Worm (Caenorhabditis elegans) whole organism, young adult: ENCODE measurements around the gene F01D5.10.
A peak's percentile ranks its signal among the peaks of the same experiment; 100 is the strongest.

ENCODE experiments used
- B0019.2 ChIP-seq: fragments of 200-800 bp; sonication (Bioruptor generic); conservative IDR thresholded peaks from 2 replicates; pipeline ENCODE4 v1.3.6; 2022; ENCODE audit warnings: missing genetic modification reagents, missing genetic modification characterization, missing compliant biosample characterization
- B0336.3 ChIP-seq: fragments of 200-800 bp; sonication (Bioruptor generic); IDR thresholded peaks from 2 replicates; pipeline ENCODE4 v1.3.6; 2022; ENCODE audit warnings: missing genetic modification characterization, missing compliant biosample characterization
- C06A6.2 ChIP-seq: fragments of 200-800 bp; sonication (Bioruptor generic); conservative IDR thresholded peaks from 2 replicates; pipeline ENCODE4 v1.3.6; 2022; ENCODE audit warnings: missing genetic modification characterization, missing compliant biosample characterization
- F10E7.11 ChIP-seq: sonication (generic microtip); optimal IDR thresholded peaks from 2 replicates; lab custom pipeline; 2017; ENCODE audit warnings: mild to moderate bottlenecking, missing genetic modification characterization, moderate library complexity, missing compliant biosample characterization
- F57A8.1 ChIP-seq: fragments of 200-800 bp; sonication (Bioruptor generic); optimal IDR thresholded peaks from 2 replicates; lab custom pipeline; 2018; ENCODE audit warnings: mild to moderate bottlenecking, missing genetic modification characterization, moderate library complexity, missing compliant biosample characterization
- K11D2.4 ChIP-seq: fragments of 200-800 bp; sonication (Bioruptor generic); IDR thresholded peaks from 2 replicates; pipeline ENCODE4 v1.3.6; 2022; ENCODE audit warnings: missing genetic modification reagents, missing genetic modification characterization, missing compliant biosample characterization
- T26A5.8 ChIP-seq: sonication (generic microtip); optimal IDR thresholded peaks from 2 replicates; lab custom pipeline; 2016; ENCODE audit warnings: missing genetic modification characterization, missing compliant biosample characterization
- Y53F4B.3 ChIP-seq: fragments of 200-800 bp; sonication (Bioruptor generic); IDR thresholded peaks from 2 replicates; pipeline ENCODE4 v1.3.6; 2022; ENCODE audit warnings: missing genetic modification reagents, missing genetic modification characterization, missing compliant biosample characterization
- Y53G8AR.9 ChIP-seq: fragments of 200-800 bp; sonication (Bioruptor generic); conservative IDR thresholded peaks from 2 replicates; pipeline ENCODE4 v1.3.6; 2022; ENCODE audit warnings: missing genetic modification reagents, missing genetic modification characterization, missing compliant biosample characterization
- Y56A3A.18 ChIP-seq: fragments of 200-800 bp; sonication (Bioruptor generic); IDR thresholded peaks from 2 replicates; pipeline ENCODE4 v1.3.6; 2022; ENCODE audit warnings: missing genetic modification reagents, missing genetic modification characterization, missing compliant biosample characterization
- ZK185.1 ChIP-seq: sonication (generic microtip); optimal IDR thresholded peaks from 2 replicates; lab custom pipeline; 2016; ENCODE audit warnings: mild to moderate bottlenecking, missing genetic modification characterization, missing compliant biosample characterization; ENCODE audit not compliant: poor library complexity, severe bottlenecking
- ama-1 ChIP-seq, 3 experiments: fragments of 150-350 bp in 1 of 3; sonication (generic microtip) in 2 of 3; optimal IDR thresholded peaks; 2 replicates each; lab custom pipeline; 2014 to 2018; ENCODE audit warnings: missing biosample characterization in 2 of 3, missing genetic modification characterization in 2 of 3, missing genetic modification reagents in 2 of 3
- atf-7 ChIP-seq: sonication (generic microtip); optimal IDR thresholded peaks from 2 replicates; lab custom pipeline; 2017; ENCODE audit warnings: mild to moderate bottlenecking, missing genetic modification characterization, missing compliant biosample characterization
- athp-1 ChIP-seq: sonication (generic microtip); optimal IDR thresholded peaks from 2 replicates; lab custom pipeline; 2017; ENCODE audit warnings: mild to moderate bottlenecking, missing genetic modification characterization, missing compliant biosample characterization
- attf-3 ChIP-seq: fragments of 200-800 bp; sonication (Bioruptor generic); conservative IDR thresholded peaks from 2 replicates; pipeline ENCODE4 v1.3.6; 2022; ENCODE audit warnings: missing genetic modification reagents, missing genetic modification characterization, missing compliant biosample characterization
- attf-5 ChIP-seq: fragments of 200-800 bp; sonication (Bioruptor generic); optimal IDR thresholded peaks from 2 replicates; lab custom pipeline; 2018; ENCODE audit warnings: mild to moderate bottlenecking, missing genetic modification characterization, missing compliant biosample characterization
- attf-6 ChIP-seq: fragments of 200-800 bp; sonication (Bioruptor generic); IDR thresholded peaks from 2 replicates; pipeline ENCODE4 v1.3.6; 2022; ENCODE audit warnings: missing genetic modification reagents, missing genetic modification characterization, missing compliant biosample characterization
- ceh-100 ChIP-seq: fragments of 200-800 bp; sonication (Bioruptor generic); IDR thresholded peaks from 2 replicates; pipeline ENCODE4 v1.3.6; 2022; ENCODE audit warnings: missing genetic modification reagents, missing genetic modification characterization, missing compliant biosample characterization
- chd-7 ChIP-seq: sonication (generic microtip); optimal IDR thresholded peaks from 2 replicates; lab custom pipeline; 2016; ENCODE audit warnings: mild to moderate bottlenecking, missing genetic modification characterization, moderate library complexity, missing compliant biosample characterization
- dox-1 ChIP-seq: fragments of 200-800 bp; sonication (Bioruptor generic); IDR thresholded peaks from 2 replicates; pipeline ENCODE4 v1.3.6; 2022; ENCODE audit warnings: missing genetic modification reagents, missing genetic modification characterization, missing compliant biosample characterization
- dpff-1 ChIP-seq: sonication (generic microtip); optimal IDR thresholded peaks from 2 replicates; lab custom pipeline; 2017; ENCODE audit warnings: mild to moderate bottlenecking, missing genetic modification characterization, missing compliant biosample characterization
- efl-1 ChIP-seq: fragments of 150-350 bp; optimal IDR thresholded peaks from 2 replicates; lab custom pipeline; 2014; ENCODE audit warnings: missing biosample characterization, missing genetic modification reagents, missing genetic modification characterization
- egl-18 ChIP-seq: fragments of 200-800 bp; sonication (Bioruptor generic); IDR thresholded peaks from 2 replicates; pipeline ENCODE4 v1.3.6; 2022; ENCODE audit warnings: missing genetic modification reagents, missing genetic modification characterization, missing compliant biosample characterization
- egl-44 ChIP-seq: fragments of 200-800 bp; sonication (Bioruptor generic); IDR thresholded peaks from 2 replicates; pipeline ENCODE4 v1.3.6; 2022; ENCODE audit warnings: missing genetic modification reagents, missing genetic modification characterization, missing compliant biosample characterization
- ekl-4 ChIP-seq: fragments of 200-800 bp; sonication (Bioruptor generic); IDR thresholded peaks from 2 replicates; pipeline ENCODE4 v1.3.6; 2022; ENCODE audit warnings: missing genetic modification reagents, missing genetic modification characterization, missing compliant biosample characterization
- fkh-3 ChIP-seq: sonication (generic microtip); optimal IDR thresholded peaks from 2 replicates; lab custom pipeline; 2016; ENCODE audit warnings: mild to moderate bottlenecking, missing genetic modification characterization, missing compliant biosample characterization
- gei-17 ChIP-seq: fragments of 200-800 bp; sonication (Bioruptor generic); optimal IDR thresholded peaks from 2 replicates; lab custom pipeline; 2018; ENCODE audit warnings: mild to moderate bottlenecking, missing genetic modification characterization, missing compliant biosample characterization
- him-1 ChIP-seq: sonication (generic microtip); optimal IDR thresholded peaks from 2 replicates; lab custom pipeline; 2016; ENCODE audit warnings: missing genotype, missing genetic modification reagents, missing genetic modification characterization, missing compliant biosample characterization
- let-526 ChIP-seq: fragments of 200-800 bp; sonication (Bioruptor generic); IDR thresholded peaks from 2 replicates; pipeline ENCODE4 v1.3.6; 2022; ENCODE audit warnings: missing genetic modification reagents, missing genetic modification characterization, missing compliant biosample characterization
- lin-35 ChIP-seq, 3 experiments: fragments of 150-350 bp in 2 of 3; sonication (generic microtip) in 1 of 3; optimal IDR thresholded peaks; 2 replicates each; lab custom pipeline; 2014 to 2018; ENCODE audit warnings: missing biosample characterization in 3 of 3, missing genetic modification characterization in 3 of 3, missing genetic modification reagents in 3 of 3
- lir-1 ChIP-seq: fragments of 200-800 bp; sonication (Bioruptor generic); conservative IDR thresholded peaks from 2 replicates; pipeline ENCODE4 v1.3.6; 2022; ENCODE audit warnings: missing genetic modification reagents, missing genetic modification characterization, missing compliant biosample characterization
- madf-8 ChIP-seq: fragments of 200-800 bp; sonication (Bioruptor generic); conservative IDR thresholded peaks from 2 replicates; pipeline ENCODE4 v1.3.6; 2022; ENCODE audit warnings: missing genetic modification reagents, missing genetic modification characterization, missing compliant biosample characterization
- mes-4 ChIP-seq: sonication (generic microtip); optimal IDR thresholded peaks from 2 replicates; lab custom pipeline; 2016; ENCODE audit warnings: missing genotype, missing genetic modification characterization, missing compliant biosample characterization
- nhr-120 ChIP-seq: fragments of 200-800 bp; sonication (Bioruptor generic); IDR thresholded peaks from 2 replicates; pipeline ENCODE4 v1.3.6; 2022; ENCODE audit warnings: missing genetic modification characterization, missing compliant biosample characterization
- pbrm-1 ChIP-seq: fragments of 200-800 bp; sonication (Bioruptor generic); IDR thresholded peaks from 2 replicates; pipeline ENCODE4 v1.3.6; 2022; ENCODE audit warnings: missing genetic modification reagents, missing genetic modification characterization, missing compliant biosample characterization
- pha-4 ChIP-seq: fragments of 150-350 bp; sonication (generic microtip); optimal IDR thresholded peaks from 2 replicates; lab custom pipeline; 2014; ENCODE audit warnings: missing biosample characterization, missing genetic modification reagents, missing genetic modification characterization
- snpc-1.1 ChIP-seq: sonication (generic microtip); optimal IDR thresholded peaks from 2 replicates; lab custom pipeline; 2017; ENCODE audit warnings: missing genetic modification characterization, mild to moderate bottlenecking, missing compliant biosample characterization, antibody characterized with exemption, moderate library complexity, missing genotype, missing genetic modification reagents; ENCODE audit not compliant: insufficient read depth
- snpc-3.4 ChIP-seq: sonication (generic microtip); optimal IDR thresholded peaks from 2 replicates; lab custom pipeline; 2017; ENCODE audit warnings: missing genetic modification characterization, mild to moderate bottlenecking, missing compliant biosample characterization, antibody characterized with exemption, moderate library complexity, missing genotype, missing genetic modification reagents
- snpc-4 ChIP-seq, 5 experiments: fragments of 150-350 bp in 1 of 5; sonication (generic microtip) in 4 of 5; optimal IDR thresholded peaks; 2 replicates each; lab custom pipeline; 2014 to 2018; ENCODE audit warnings: missing genetic modification characterization in 5 of 5, missing biosample characterization in 3 of 5, antibody characterized with exemption in 2 of 5, mild to moderate bottlenecking in 2 of 5, missing compliant biosample characterization in 2 of 5, missing genotype in 2 of 5, moderate library complexity in 2 of 5, missing genetic modification reagents in 1 of 5
- somi-1 ChIP-seq: fragments of 200-800 bp; sonication (Bioruptor generic); optimal IDR thresholded peaks from 2 replicates; lab custom pipeline; 2018; ENCODE audit warnings: mild to moderate bottlenecking, missing genetic modification characterization, missing compliant biosample characterization
- sptf-2 ChIP-seq: fragments of 200-800 bp; sonication (Bioruptor generic); optimal IDR thresholded peaks from 2 replicates; lab custom pipeline; 2018; ENCODE audit warnings: mild to moderate bottlenecking, missing genetic modification characterization, missing compliant biosample characterization
- tbp1 ChIP-seq: fragments of 200-800 bp; sonication (Bioruptor generic); optimal IDR thresholded peaks from 2 replicates; lab custom pipeline; 2018; ENCODE audit warnings: mild to moderate bottlenecking, missing genetic modification characterization, missing compliant biosample characterization
- tbx-9 ChIP-seq: sonication (generic microtip); optimal IDR thresholded peaks from 2 replicates; lab custom pipeline; 2016; ENCODE audit warnings: borderline replicate concordance, missing genetic modification characterization, inconsistent platforms, missing compliant biosample characterization
- tlf-1 ChIP-seq: fragments of 200-800 bp; sonication (Bioruptor generic); optimal IDR thresholded peaks from 2 replicates; lab custom pipeline; 2018; ENCODE audit warnings: mild to moderate bottlenecking, missing genetic modification characterization, missing compliant biosample characterization
- ztf-28 ChIP-seq: fragments of 200-800 bp; sonication (Bioruptor generic); IDR thresholded peaks from 2 replicates; pipeline ENCODE4 v1.3.6; 2022; ENCODE audit warnings: missing genetic modification reagents, missing genetic modification characterization, missing compliant biosample characterization
- ztf-3 ChIP-seq: fragments of 200-800 bp; sonication (Bioruptor generic); optimal IDR thresholded peaks from 2 replicates; lab custom pipeline; 2018; ENCODE audit warnings: mild to moderate bottlenecking, missing genetic modification characterization, missing compliant biosample characterization
- ztf-6 ChIP-seq: fragments of 200-800 bp; sonication (Bioruptor generic); IDR thresholded peaks from 2 replicates; pipeline ENCODE4 v1.3.6; 2022; ENCODE audit warnings: missing genetic modification reagents, missing genetic modification characterization, missing compliant biosample characterization

The F01D5.10 gene

DNA sequence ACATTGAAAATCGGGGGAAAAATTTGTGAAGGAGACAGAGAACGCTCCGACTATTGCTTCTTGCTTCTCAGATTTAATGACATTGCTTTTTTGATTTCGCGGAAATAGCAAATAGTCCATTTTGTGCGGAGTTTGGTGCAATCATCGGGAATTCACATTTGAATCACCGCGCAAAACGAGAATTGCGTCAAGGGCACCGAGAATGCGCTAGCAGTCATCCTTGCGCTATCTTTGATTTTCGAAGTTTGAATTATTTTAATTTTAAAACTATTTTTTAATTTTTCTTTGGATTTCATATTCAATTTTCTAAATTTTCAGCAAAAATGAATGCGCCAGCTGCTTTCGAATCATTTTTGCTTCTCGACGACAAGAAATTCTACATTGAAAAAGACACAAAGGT, 38.6 kb upstream of the F01D5.10 start, which contains the start of gene rpb-11 (continued):
- TF ChIP-seq tbp1 (GFP tag; lab: Kevin White, UChicago) = peak; percentile 69
- TF ChIP-seq pbrm-1 = peak; percentile 90; the same call in 1 of the 2 replicates
- no peak for TF ChIP-seq sptf-2 (GFP tag; lab: Kevin White, UChicago)
- TF ChIP-seq T26A5.8 (tag; lab: Kevin White, UChicago) = no peak
- TF ChIP-seq egl-44 = 0 out of 2 replicates have a peak, but pooled peaks have one; percentile 28
- TF ChIP-seq Y56A3A.18 (GFP tag; lab: Robert Waterston, UW) = peak; percentile 91
- TF ChIP-seq attf-6 (GFP tag; lab: Robert Waterston, UW) = peak; percentile 69; the same call in 1 of the 2 replicates
- TF ChIP-seq C06A6.2 (GFP tag; lab: Robert Waterston, UW) = peak; percentile 83
- peak; percentile 95 for TF ChIP-seq attf-5 (GFP tag; lab: Kevin White, UChicago)
- peak; percentile 77 for TF ChIP-seq snpc-3.4 (tag; lab: Kevin White, UChicago)
- peak; percentile 48 for TF ChIP-seq pha-4
- no peak for TF ChIP-seq ztf-3
- peak; percentile 22 for TF ChIP-seq atf-7 (tag; lab: Kevin White, UChicago)
- TF ChIP-seq efl-1 (GFP tag; lab: Kevin White, UChicago) = peak; percentile 91
- TF ChIP-seq ceh-100 = peak; percentile 95
- TF ChIP-seq ztf-6 (GFP tag; lab: Robert Waterston, UW) = no peak
- no peak for TF ChIP-seq egl-18 (GFP tag; lab: Robert Waterston, UW)
- peak; percentile 52 for TF ChIP-seq somi-1 (GFP tag; lab: Kevin White, UChicago)
- peak; percentile 38 for TF ChIP-seq him-1 (tag; lab: Kevin White, UChicago)
- TF ChIP-seq gei-17 (GFP tag; lab: Kevin White, UChicago) = peak; percentile 69
- TF ChIP-seq lir-1 (GFP tag; lab: Robert Waterston, UW) = peak; percentile 82
- peak; percentile 40 for TF ChIP-seq F10E7.11 (tag; lab: Kevin White, UChicago)
- peak; percentile 59 for TF ChIP-seq madf-8 (GFP tag; lab: Robert Waterston, UW)
- TF ChIP-seq ama-1 (optimal IDR thresholded peaks at IDR 0.05; lab: Kevin White, UChicago) = no peak
- TF ChIP-seq ama-1 (GFP tag; optimal IDR thresholded peaks at IDR 0.05; lab: Kevin White, UChicago) = no peak
- peak; percentile 92 for TF ChIP-seq K11D2.4 (GFP tag; lab: Robert Waterston, UW)
- peak; percentile 70 for TF ChIP-seq snpc-1.1 (tag; lab: Kevin White, UChicago)
- TF ChIP-seq dox-1 (GFP tag; lab: Robert Waterston, UW) = peak; percentile 91
- TF ChIP-seq dpff-1 = no peak
- 0 out of 2 replicates have a peak, but pooled peaks have one; percentile 63 for TF ChIP-seq let-526
- TF ChIP-seq chd-7 (tag; lab: Kevin White, UChicago) = peak; percentile 63
- no peak for TF ChIP-seq nhr-120 (GFP tag; lab: Robert Waterston, UW)
- peak; percentile 80 to 98 (median 90) for TF ChIP-seq lin-35 (GFP tag; optimal IDR thresholded peaks at IDR 0.05; lab: Kevin White, UChicago)
- 0 out of 2 replicates have a peak, but pooled peaks have one; percentile 33 for TF ChIP-seq ztf-28 (GFP tag; lab: Robert Waterston, UW)
- peak; percentile 83 for TF ChIP-seq ZK185.1 (tag; lab: Kevin White, UChicago)
- no peak for TF ChIP-seq Y53F4B.3 (GFP tag; lab: Robert Waterston, UW)
- peak; percentile 81 for TF ChIP-seq B0336.3 (GFP tag; lab: Robert Waterston, UW)
- TF ChIP-seq ekl-4 (GFP tag; lab: Robert Waterston, UW) = peak; percentile 95
- TF ChIP-seq tlf-1 (GFP tag; lab: Kevin White, UChicago) = peak; percentile 91
- TF ChIP-seq F57A8.1 = no peak
- no peak for TF ChIP-seq tbx-9 (tag; lab: Kevin White, UChicago)
- TF ChIP-seq Y53G8AR.9 (GFP tag; lab: Robert Waterston, UW) = peak; percentile 97
- TF ChIP-seq B0019.2 (GFP tag; lab: Robert Waterston, UW) = 0 out of 2 replicates have a peak, but pooled peaks have one; percentile 42
- TF ChIP-seq snpc-4 (GFP tag; optimal IDR thresholded peaks at IDR 0.05; lab: Kevin White, UChicago) = no peak
- peak; percentile 56 to 88 (median 84) for TF ChIP-seq snpc-4 (tag; optimal IDR thresholded peaks at IDR 0.05; lab: Kevin White, UChicago)
- peak; percentile 75 for TF ChIP-seq athp-1
- no peak for TF ChIP-seq fkh-3 (tag; lab: Kevin White, UChicago)
- TF ChIP-seq mes-4 (tag; lab: Kevin White, UChicago) = no peak
- TF ChIP-seq attf-3 (GFP tag; lab: Robert Waterston, UW) = no peak
